Worm (Caenorhabditis elegans) whole organism, L2 larva: ENCODE data around the gene C25F9.15.

Experiments used
- ceh-82 ChIP-seq: fragments of 150-350 bp; optimal IDR thresholded peaks from 2 replicates; lab custom pipeline; 2014; ENCODE audit warnings: missing biosample characterization, missing genetic modification characterization
- fos-1 ChIP-seq: fragments of 150-350 bp; optimal IDR thresholded peaks from 2 replicates; lab custom pipeline; 2014; ENCODE audit warnings: missing biosample characterization, missing genetic modification characterization
- nhr-10 ChIP-seq: sonication (generic microtip); optimal IDR thresholded peaks from 2 replicates; lab custom pipeline; 2017; ENCODE audit warnings: missing biosample characterization, missing genetic modification characterization

ce11 chrV:19391242-19391641, 26.7 kb upstream of the C25F9.15 start:
- TF ChIP-seq ceh-82 (tag; lab: Kevin White, UChicago) (no peak), nhr-10 (tag; lab: Kevin White, UChicago) (no peak), fos-1 (no peak)
